Fruit fly (Drosophila melanogaster): ENCODE data around the gene MME1.

MME1 gene

DNA sequence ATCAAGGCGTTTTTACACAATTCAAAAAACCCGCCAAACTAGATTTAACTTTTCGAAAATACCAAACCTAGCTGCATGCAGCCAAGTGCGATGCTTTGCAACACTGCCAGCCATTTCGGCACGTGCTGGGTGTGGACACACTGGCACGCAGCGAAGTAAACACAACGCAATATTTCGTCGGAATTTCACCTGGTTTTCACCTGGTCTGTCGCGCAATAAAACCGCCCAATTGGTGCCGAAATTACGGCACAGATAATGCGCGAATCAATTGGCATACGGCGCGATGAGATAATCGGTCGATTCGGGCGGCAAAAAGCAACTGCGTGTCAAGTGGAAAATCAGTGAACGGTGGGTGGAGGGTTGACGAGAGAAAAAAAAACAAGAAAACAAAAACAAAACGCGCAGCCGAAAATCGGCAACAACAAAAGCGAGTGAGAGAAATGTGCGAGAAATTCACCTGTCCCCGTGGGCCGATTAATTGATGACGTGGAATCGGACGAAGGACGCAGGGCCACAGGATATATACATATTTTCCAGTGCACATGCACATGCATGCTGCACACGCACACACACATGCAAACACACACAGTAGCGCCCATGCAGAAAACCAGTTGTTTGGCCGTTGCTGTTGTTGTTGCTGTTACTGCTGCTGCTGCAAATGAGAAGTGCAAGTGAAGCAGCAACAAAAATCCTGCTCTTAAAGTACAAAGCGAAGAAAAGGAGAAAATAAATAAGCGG is 29.0 kb downstream of the MME1 start, which contains the start of gene Mnn1 (continued):
- peak; percentile 4 for TF ChIP-seq pfk (GFP tag; optimal IDR thresholded peaks at IDR 0.05)
- TF ChIP-seq Neu2 (GFP tag; optimal IDR thresholded peaks at IDR 0.05; ENCODE audit: borderline replicate concordance), result no peak
- no peak for TF ChIP-seq stc (GFP tag; IDR thresholded peaks at IDR 0.05)
- TF ChIP-seq psq (GFP tag; optimal IDR thresholded peaks at IDR 0.05), result no peak
- TF ChIP-seq onecut (GFP tag; IDR thresholded peaks at IDR 0.05), result no peak
- no peak for TF ChIP-seq yki (optimal IDR thresholded peaks at IDR 0.05)
- peak; percentile 26; the same call in 1 of the 2 replicates for TF ChIP-seq tna (GFP tag; IDR thresholded peaks at IDR 0.05; ENCODE audit: partially characterized antibody)
- TF ChIP-seq CG1832 (GFP tag; optimal IDR thresholded peaks at IDR 0.05), result no peak
- TF ChIP-seq Drgx (GFP tag; IDR thresholded peaks at IDR 0.05), result no peak
- TF ChIP-seq corto (GFP tag; optimal IDR thresholded peaks at IDR 0.05), result no peak
- TF ChIP-seq repo (GFP tag; optimal IDR thresholded peaks at IDR 0.05), result no peak
- TF ChIP-seq ash1 (GFP tag; optimal IDR thresholded peaks at IDR 0.05), result no peak
- peak; percentile 63 for TF ChIP-seq zfh2 (GFP tag; optimal IDR thresholded peaks at IDR 0.05)
- peak; percentile 17 for TF ChIP-seq Bdp1 (GFP tag; optimal IDR thresholded peaks at IDR 0.05)
- no peak for TF ChIP-seq Mrtf (GFP tag; IDR thresholded peaks at IDR 0.05)
- peak; percentile 99 for TF ChIP-seq YL-1 (GFP tag; optimal IDR thresholded peaks at IDR 0.05)
- TF ChIP-seq GATAe (GFP tag; conservative IDR thresholded peaks at IDR 0.05), result no peak
- peak; percentile 13 for TF ChIP-seq CG15601 (tag; optimal IDR thresholded peaks at IDR 0.05)
- TF ChIP-seq ro (GFP tag; IDR thresholded peaks at IDR 0.05), result no peak
- TF ChIP-seq slou (GFP tag; optimal IDR thresholded peaks at IDR 0.05), result no peak
- peak; percentile 51; the same call in 2 of the 3 replicates for TF ChIP-seq Dbx (GFP tag; IDR thresholded peaks at IDR 0.05)
- no peak for TF ChIP-seq lola (GFP tag; optimal IDR thresholded peaks at IDR 0.05)
- peak; percentile 44 for TF ChIP-seq CG6254 (GFP tag; optimal IDR thresholded peaks at IDR 0.05)
- no peak for TF ChIP-seq wdn (GFP tag; IDR thresholded peaks at IDR 0.05)
- no peak for TF ChIP-seq Hr39 (optimal IDR thresholded peaks at IDR 0.05)
- TF ChIP-seq br (optimal IDR thresholded peaks at IDR 0.05), result no peak
- TF ChIP-seq CG9609 (GFP tag; optimal IDR thresholded peaks at IDR 0.05), result peak; percentile 34
- TF ChIP-seq CG16813 (GFP tag; IDR thresholded peaks at IDR 0.05; ENCODE audit: partially characterized antibody), result peak; percentile 21; the same call in 2 of the 3 replicates
- TF ChIP-seq hth (optimal IDR thresholded peaks at IDR 0.05), result no peak
- TF ChIP-seq sisA (GFP tag; IDR thresholded peaks at IDR 0.05), result no peak
- no peak for TF ChIP-seq mld (GFP tag; IDR thresholded peaks at IDR 0.05; ENCODE audit: partially characterized antibody)
- no peak for TF ChIP-seq unpg (GFP tag; optimal IDR thresholded peaks at IDR 0.05)
- TF ChIP-seq CG8290 (GFP tag; optimal IDR thresholded peaks at IDR 0.05), result no peak
- TF ChIP-seq CG8290 (tag; optimal IDR thresholded peaks at IDR 0.05), result no peak
- peak; percentile 31; the same call in 1 of the 2 replicates for TF ChIP-seq vvl (GFP tag; IDR thresholded peaks at IDR 0.05)
- TF ChIP-seq CG7745 (tag; optimal IDR thresholded peaks at IDR 0.05), result no peak
- TF ChIP-seq dimm (GFP tag; IDR thresholded peaks at IDR 0.05), result no peak
- no peak for TF ChIP-seq Ptx1 (GFP tag; IDR thresholded peaks at IDR 0.05)
- no peak for TF ChIP-seq al (GFP tag; IDR thresholded peaks at IDR 0.05)
- no peak for TF ChIP-seq Nf-YC (tag; optimal IDR thresholded peaks at IDR 0.05)
- TF ChIP-seq nerfin-2 (GFP tag; IDR thresholded peaks at IDR 0.05; ENCODE audit: partially characterized antibody), result no peak
- TF ChIP-seq Six4 (GFP tag; optimal IDR thresholded peaks at IDR 0.05), result peak; percentile 1
- TF ChIP-seq cato (GFP tag; optimal IDR thresholded peaks at IDR 0.05; ENCODE audit: borderline replicate concordance), result no peak
- TF ChIP-seq CG10979 (tag; optimal IDR thresholded peaks at IDR 0.05), result peak; percentile 32
- TF ChIP-seq CG33213 (GFP tag; optimal IDR thresholded peaks at IDR 0.05), result peak; percentile 66
- peak; percentile 97 for TF ChIP-seq dm (GFP tag; optimal IDR thresholded peaks at IDR 0.05)
- no peak for TF ChIP-seq CG4730 (GFP tag; IDR thresholded peaks at IDR 0.05)
- TF ChIP-seq jing (GFP tag; optimal IDR thresholded peaks at IDR 0.05), result no peak
- no peak for TF ChIP-seq fd3F (GFP tag; optimal IDR thresholded peaks at IDR 0.05)
- peak; percentile 51 for TF ChIP-seq bab2 (GFP tag; optimal IDR thresholded peaks at IDR 0.05)
- no peak for TF ChIP-seq Hr3 (GFP tag; optimal IDR thresholded peaks at IDR 0.05)
- TF ChIP-seq CG14710 (tag; optimal IDR thresholded peaks at IDR 0.05), result peak; percentile 100
